Worm (Caenorhabditis elegans) whole organism, young adult: ENCODE data around the gene M7.8.

Source experiments
- B0336.3 ChIP-seq: fragments of 200-800 bp; sonication (Bioruptor generic); IDR thresholded peaks from 2 replicates; pipeline ENCODE4 v1.3.6; 2022; ENCODE audit warnings: missing genetic modification characterization, missing compliant biosample characterization
- C17E4.6 ChIP-seq: fragments of 200-800 bp; sonication (Bioruptor generic); IDR thresholded peaks from 2 replicates; pipeline ENCODE4 v1.3.6; 2022; ENCODE audit warnings: missing genetic modification reagents, missing genetic modification characterization, missing compliant biosample characterization
- F22D6.2 ChIP-seq: sonication (generic microtip); optimal IDR thresholded peaks from 2 replicates; lab custom pipeline; 2016; ENCODE audit warnings: mild to moderate bottlenecking, missing genetic modification characterization, missing compliant biosample characterization
- F37B4.10 ChIP-seq: fragments of 200-800 bp; sonication (Bioruptor generic); IDR thresholded peaks from 2 replicates; pipeline ENCODE4 v1.3.6; 2022; ENCODE audit warnings: missing genetic modification characterization, missing compliant biosample characterization
- F57A8.1 ChIP-seq: fragments of 200-800 bp; sonication (Bioruptor generic); optimal IDR thresholded peaks from 2 replicates; lab custom pipeline; 2018; ENCODE audit warnings: mild to moderate bottlenecking, missing genetic modification characterization, moderate library complexity, missing compliant biosample characterization
- K12H6.12 ChIP-seq: fragments of 200-800 bp; sonication (Bioruptor generic); optimal IDR thresholded peaks from 2 replicates; lab custom pipeline; 2018; ENCODE audit warnings: mild to moderate bottlenecking, missing genetic modification characterization, missing compliant biosample characterization
- ZK185.1 ChIP-seq: sonication (generic microtip); optimal IDR thresholded peaks from 2 replicates; lab custom pipeline; 2016; ENCODE audit warnings: mild to moderate bottlenecking, missing genetic modification characterization, missing compliant biosample characterization; ENCODE audit not compliant: poor library complexity, severe bottlenecking
- attf-3 ChIP-seq: fragments of 200-800 bp; sonication (Bioruptor generic); conservative IDR thresholded peaks from 2 replicates; pipeline ENCODE4 v1.3.6; 2022; ENCODE audit warnings: missing genetic modification reagents, missing genetic modification characterization, missing compliant biosample characterization
- attf-5 ChIP-seq: fragments of 200-800 bp; sonication (Bioruptor generic); optimal IDR thresholded peaks from 2 replicates; lab custom pipeline; 2018; ENCODE audit warnings: mild to moderate bottlenecking, missing genetic modification characterization, missing compliant biosample characterization
- attf-6 ChIP-seq: fragments of 200-800 bp; sonication (Bioruptor generic); IDR thresholded peaks from 2 replicates; pipeline ENCODE4 v1.3.6; 2022; ENCODE audit warnings: missing genetic modification reagents, missing genetic modification characterization, missing compliant biosample characterization
- bed-1 ChIP-seq: fragments of 200-800 bp; sonication (Bioruptor generic); IDR thresholded peaks from 2 replicates; pipeline ENCODE4 v1.3.6; 2022; ENCODE audit warnings: missing genetic modification reagents, missing genetic modification characterization, missing compliant biosample characterization
- bed-2 ChIP-seq: fragments of 200-800 bp; sonication (Bioruptor generic); IDR thresholded peaks from 2 replicates; pipeline ENCODE4 v1.3.6; 2022; ENCODE audit warnings: missing genetic modification reagents, missing genetic modification characterization, missing compliant biosample characterization
- ccch-3 ChIP-seq: fragments of 200-800 bp; sonication (Bioruptor generic); optimal IDR thresholded peaks from 2 replicates; lab custom pipeline; 2018; ENCODE audit warnings: mild to moderate bottlenecking, missing genetic modification characterization, missing compliant biosample characterization
- cebp-2 ChIP-seq: fragments of 200-800 bp; sonication (Bioruptor generic); IDR thresholded peaks from 2 replicates; pipeline ENCODE4 v1.3.6; 2022; ENCODE audit warnings: missing genetic modification characterization, missing compliant biosample characterization
- ceh-40 ChIP-seq: fragments of 200-800 bp; sonication (Bioruptor generic); IDR thresholded peaks from 2 replicates; pipeline ENCODE4 v1.3.6; 2022; ENCODE audit warnings: missing genetic modification characterization, missing compliant biosample characterization
- ceh-58 ChIP-seq: fragments of 200-800 bp; sonication (Bioruptor generic); IDR thresholded peaks from 2 replicates; pipeline ENCODE4 v1.3.6; 2022; ENCODE audit warnings: missing genetic modification characterization, missing compliant biosample characterization
- efl-1 ChIP-seq: fragments of 150-350 bp; optimal IDR thresholded peaks from 2 replicates; lab custom pipeline; 2014; ENCODE audit warnings: missing biosample characterization, missing genetic modification reagents, missing genetic modification characterization
- egl-44 ChIP-seq: fragments of 200-800 bp; sonication (Bioruptor generic); IDR thresholded peaks from 2 replicates; pipeline ENCODE4 v1.3.6; 2022; ENCODE audit warnings: missing genetic modification reagents, missing genetic modification characterization, missing compliant biosample characterization
- egrh-3 ChIP-seq: fragments of 200-800 bp; sonication (Bioruptor generic); IDR thresholded peaks from 2 replicates; pipeline ENCODE4 v1.3.6; 2022; ENCODE audit warnings: missing genetic modification reagents, missing genetic modification characterization, missing compliant biosample characterization
- ekl-4 ChIP-seq: fragments of 200-800 bp; sonication (Bioruptor generic); IDR thresholded peaks from 2 replicates; pipeline ENCODE4 v1.3.6; 2022; ENCODE audit warnings: missing genetic modification reagents, missing genetic modification characterization, missing compliant biosample characterization
- him-1 ChIP-seq: sonication (generic microtip); optimal IDR thresholded peaks from 2 replicates; lab custom pipeline; 2016; ENCODE audit warnings: missing genotype, missing genetic modification reagents, missing genetic modification characterization, missing compliant biosample characterization
- hmg-20 ChIP-seq: fragments of 200-800 bp; sonication (Bioruptor generic); IDR thresholded peaks from 2 replicates; pipeline ENCODE4 v1.3.6; 2022; ENCODE audit warnings: missing genetic modification reagents, missing genetic modification characterization, missing compliant biosample characterization
- lsl-1 ChIP-seq: fragments of 200-800 bp; sonication (Bioruptor generic); optimal IDR thresholded peaks from 2 replicates; lab custom pipeline; 2018; ENCODE audit warnings: mild to moderate bottlenecking, missing genetic modification characterization, moderate library complexity, missing compliant biosample characterization
- mcd-1 ChIP-seq: fragments of 200-800 bp; sonication (Bioruptor generic); IDR thresholded peaks from 2 replicates; pipeline ENCODE4 v1.3.6; 2022; ENCODE audit warnings: missing genetic modification reagents, missing genetic modification characterization, missing compliant biosample characterization
- nhr-120 ChIP-seq: fragments of 200-800 bp; sonication (Bioruptor generic); IDR thresholded peaks from 2 replicates; pipeline ENCODE4 v1.3.6; 2022; ENCODE audit warnings: missing genetic modification characterization, missing compliant biosample characterization
- nhr-80 ChIP-seq: sonication (generic microtip); optimal IDR thresholded peaks from 2 replicates; lab custom pipeline; 2016; ENCODE audit warnings: missing genetic modification characterization, missing compliant biosample characterization
- nhr-90 ChIP-seq: sonication (generic microtip); optimal IDR thresholded peaks from 2 replicates; lab custom pipeline; 2016; ENCODE audit warnings: missing genotype, mild to moderate bottlenecking, missing genetic modification characterization, missing compliant biosample characterization
- pbrm-1 ChIP-seq: fragments of 200-800 bp; sonication (Bioruptor generic); IDR thresholded peaks from 2 replicates; pipeline ENCODE4 v1.3.6; 2022; ENCODE audit warnings: missing genetic modification reagents, missing genetic modification characterization, missing compliant biosample characterization
- pha-4 ChIP-seq: fragments of 150-350 bp; sonication (generic microtip); optimal IDR thresholded peaks from 2 replicates; lab custom pipeline; 2014; ENCODE audit warnings: missing biosample characterization, missing genetic modification reagents, missing genetic modification characterization
- repo-1 ChIP-seq: sonication (generic microtip); optimal IDR thresholded peaks from 2 replicates; lab custom pipeline; 2017; ENCODE audit warnings: mild to moderate bottlenecking, missing genetic modification characterization, missing compliant biosample characterization
- sea-2 ChIP-seq: fragments of 200-800 bp; sonication (Bioruptor generic); IDR thresholded peaks from 2 replicates; pipeline ENCODE4 v1.3.6; 2022; ENCODE audit warnings: missing genetic modification characterization, missing compliant biosample characterization
- snpc-1.3 ChIP-seq: sonication (generic microtip); optimal IDR thresholded peaks from 2 replicates; lab custom pipeline; 2017; ENCODE audit warnings: missing genetic modification characterization, mild to moderate bottlenecking, missing compliant biosample characterization, antibody characterized with exemption, moderate library complexity, missing genotype, missing genetic modification reagents; ENCODE audit not compliant: insufficient read depth
- somi-1 ChIP-seq: fragments of 200-800 bp; sonication (Bioruptor generic); optimal IDR thresholded peaks from 2 replicates; lab custom pipeline; 2018; ENCODE audit warnings: mild to moderate bottlenecking, missing genetic modification characterization, missing compliant biosample characterization
- tbx-9 ChIP-seq: sonication (generic microtip); optimal IDR thresholded peaks from 2 replicates; lab custom pipeline; 2016; ENCODE audit warnings: borderline replicate concordance, missing genetic modification characterization, inconsistent platforms, missing compliant biosample characterization
- ztf-26 ChIP-seq: sonication (generic microtip); optimal IDR thresholded peaks from 2 replicates; lab custom pipeline; 2017; ENCODE audit warnings: missing genetic modification characterization, missing compliant biosample characterization

The M7.8 gene

DNA sequence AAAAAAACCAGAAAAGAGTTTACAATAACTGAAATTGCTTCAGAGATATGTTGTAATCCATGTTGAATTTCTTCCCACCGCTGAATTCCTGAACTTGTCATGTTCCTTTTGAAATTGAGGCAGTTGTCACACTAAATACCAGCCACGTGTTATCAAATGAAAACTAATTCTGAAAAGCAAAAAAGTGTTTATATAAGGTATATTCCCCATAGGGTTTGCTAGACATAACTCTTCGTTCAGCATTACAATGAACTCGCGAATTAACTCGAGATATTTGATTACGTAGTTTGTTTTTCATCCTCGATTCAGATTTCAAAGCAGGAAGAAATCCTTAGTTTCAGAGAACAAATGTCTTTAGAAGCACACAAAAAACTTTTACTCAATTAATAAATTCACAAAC is 5.4 kb upstream of the M7.8 start, which contains the start of gene str-3:
str-3 (minus strand) TSS at position 101 of the 400 bp plus-strand sequence.
- TF ChIP-seq him-1 (tag; lab: Kevin White, UChicago) (no peak), ceh-58 (no peak), mcd-1 (GFP tag; lab: Robert Waterston, UW) (no peak), egrh-3 (GFP tag; lab: Robert Waterston, UW) (no peak), pbrm-1 (GFP tag; lab: Robert Waterston, UW) (no peak), efl-1 (GFP tag; lab: Kevin White, UChicago) (no peak), egl-44 (no peak), attf-5 (GFP tag; lab: Kevin White, UChicago) (no peak), C17E4.6 (GFP tag; lab: Robert Waterston, UW) (no peak), hmg-20 (GFP tag; lab: Robert Waterston, UW) (no peak), somi-1 (GFP tag; lab: Kevin White, UChicago) (no peak), nhr-90 (tag; lab: Kevin White, UChicago) (no peak), ceh-40 (GFP tag; lab: Robert Waterston, UW) (no peak)

DNA sequence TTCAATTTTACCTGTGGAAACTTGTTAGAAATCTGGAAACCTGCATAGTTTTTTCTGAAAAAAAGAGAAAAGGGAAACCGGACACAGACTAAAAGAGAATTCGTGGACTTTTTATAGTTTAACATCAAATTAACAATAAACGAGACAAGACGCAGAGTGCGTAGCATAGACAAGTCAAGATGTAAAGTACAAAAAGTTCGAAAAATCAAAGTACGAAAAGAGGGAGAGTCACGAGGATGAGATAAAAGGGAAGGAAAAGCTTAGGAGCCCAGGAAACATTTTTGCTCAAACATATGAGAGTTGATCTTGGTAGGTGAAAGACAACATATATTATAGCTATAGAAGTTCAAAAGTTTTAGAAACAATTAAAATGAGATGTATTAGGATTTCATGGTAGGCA is 2.9 kb upstream of the M7.8 start, which contains the start of gene M7.12:
M7.12 (minus strand) TSS at position 188 of the 400 bp plus-strand sequence.
- TF ChIP-seq attf-6 (GFP tag; lab: Robert Waterston, UW) (no peak), B0336.3 (GFP tag; lab: Robert Waterston, UW) (no peak)

DNA sequence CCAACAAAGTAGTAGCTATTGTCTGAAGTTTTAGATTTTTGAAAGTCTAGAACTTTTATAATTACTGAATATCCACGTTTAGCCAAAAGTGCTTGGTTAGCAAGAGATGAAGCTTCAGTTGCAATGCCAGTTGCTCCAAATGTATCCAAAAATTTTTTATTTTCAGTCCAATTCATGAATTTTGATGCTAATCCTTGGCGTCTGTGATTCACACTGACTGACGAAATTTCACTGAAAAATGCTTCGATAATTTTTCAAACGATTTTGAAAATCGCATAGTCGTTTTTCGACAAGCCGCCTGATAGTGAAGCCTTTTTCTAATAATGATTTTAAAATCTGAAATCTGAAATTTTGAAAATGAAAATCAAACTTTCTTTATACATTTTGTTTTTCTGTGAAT is 833 bp downstream of the M7.8 start:
- TF ChIP-seq attf-3 (GFP tag; lab: Robert Waterston, UW) (no peak), ccch-3 (GFP tag; lab: Kevin White, UChicago) (no peak), ceh-58 (no peak), F37B4.10 (GFP tag; lab: Robert Waterston, UW) (no peak), tbx-9 (tag; lab: Kevin White, UChicago) (no peak), F57A8.1 (GFP tag; lab: Kevin White, UChicago) (no peak), snpc-1.3 (tag; lab: Kevin White, UChicago) (no peak), bed-2 (GFP tag; lab: Robert Waterston, UW) (no peak), sea-2 (GFP tag; lab: Robert Waterston, UW) (no peak), K12H6.12 (tag; lab: Kevin White, UChicago) (no peak), repo-1 (no peak), efl-1 (GFP tag; lab: Kevin White, UChicago) (no peak), nhr-90 (tag; lab: Kevin White, UChicago) (no peak), nhr-120 (GFP tag; lab: Robert Waterston, UW) (no peak), ZK185.1 (tag; lab: Kevin White, UChicago) (no peak), bed-1 (no peak)

DNA sequence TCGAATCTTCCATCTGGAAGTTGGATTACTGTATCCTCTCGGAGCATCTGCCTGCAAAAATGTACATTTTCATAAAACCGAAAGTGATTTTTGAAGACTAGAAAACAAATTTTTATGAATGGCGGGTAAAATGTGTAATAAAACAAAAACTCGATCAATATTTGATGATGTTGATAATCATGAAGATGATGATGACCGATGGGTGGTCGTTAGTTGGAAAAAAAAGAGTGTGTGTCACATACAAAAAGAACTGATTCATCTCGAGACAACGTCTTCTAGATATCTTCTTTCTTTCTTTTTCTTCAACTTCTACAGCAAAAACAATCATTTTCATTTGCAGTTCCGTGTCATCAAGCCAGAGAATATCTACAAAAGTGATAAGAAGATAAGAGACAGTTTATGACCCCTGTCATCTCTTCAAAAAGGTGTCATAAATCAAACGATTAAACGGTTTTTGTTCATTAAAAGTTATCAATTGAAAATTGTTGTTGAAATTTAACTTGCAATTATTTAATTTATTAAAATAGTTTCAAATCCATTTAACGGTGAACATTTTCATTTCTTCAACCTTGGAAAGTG is 2.3 kb downstream of the M7.8 start, which contains the start of gene bcc-1:
bcc-1 (minus strand) TSS at position 51 of the 579 bp plus-strand sequence.
- TF ChIP-seq pha-4 (tag; lab: Kevin White, UChicago) (no peak), ztf-26 (tag; lab: Kevin White, UChicago) (peak; percentile 5), somi-1 (GFP tag; lab: Kevin White, UChicago) (peak; percentile 49)
- TF ChIP-seq, all 124 proteins: peak for 2

DNA sequence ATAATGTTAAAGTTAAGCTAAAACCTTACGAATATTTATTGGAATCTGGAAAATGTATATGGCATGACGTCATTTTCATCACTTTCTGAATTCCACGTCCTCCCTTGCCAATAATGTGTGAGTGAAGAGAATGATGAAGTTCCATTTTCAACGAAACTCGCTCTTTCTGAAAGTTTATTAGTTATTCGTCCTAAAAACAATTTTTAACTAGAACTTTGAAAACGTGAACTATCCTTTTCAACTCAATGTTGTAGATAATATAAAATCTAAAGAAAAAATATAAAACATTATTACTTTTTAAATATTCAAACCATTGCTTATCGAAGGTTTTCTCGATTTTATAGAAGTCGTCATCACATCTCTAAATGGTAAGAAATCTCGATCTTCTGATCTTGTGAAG is 5.4 kb downstream of the M7.8 start, which contains the start of gene M7.7:
M7.7 (plus strand) TSS at position 301 of the 400 bp plus-strand sequence.
- TF ChIP-seq F57A8.1 (GFP tag; lab: Kevin White, UChicago) (no peak), ekl-4 (no peak), pbrm-1 (GFP tag; lab: Robert Waterston, UW) (no peak), cebp-2 (GFP tag; lab: Robert Waterston, UW) (no peak), lsl-1 (GFP tag; lab: Kevin White, UChicago) (no peak), F22D6.2 (tag; lab: Kevin White, UChicago) (no peak), nhr-80 (no peak)
